Fruit fly (Drosophila melanogaster): Measurements from ENCODE around the gene Dd.
A peak's percentile ranks its signal among the peaks of the same experiment; 100 is the strongest.

The Dd gene

DNA sequence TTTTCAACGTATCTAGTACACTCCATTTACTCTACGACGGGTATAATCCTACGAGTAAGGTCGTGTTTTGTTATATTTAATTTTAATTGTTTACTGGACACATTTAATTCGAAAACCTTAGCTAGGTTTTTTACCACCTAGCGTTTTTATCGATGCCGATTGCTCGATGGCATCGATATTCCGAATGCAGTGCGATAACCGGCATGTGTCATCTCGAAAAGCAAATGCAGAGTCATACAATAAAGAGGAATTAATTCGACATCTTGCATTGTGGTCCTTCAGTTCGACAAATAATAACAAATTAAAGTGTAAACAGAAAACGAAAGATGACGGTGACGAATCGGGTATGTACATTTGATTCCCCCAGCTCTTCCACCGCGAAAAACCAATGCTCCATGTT, 8.0 kb downstream of the Dd start, which contains the start of gene Rpt6 (continued):
- TF ChIP-seq Bdp1 (GFP tag; optimal IDR thresholded peaks at IDR 0.05), result no peak
- TF ChIP-seq CG2202 (tag; optimal IDR thresholded peaks at IDR 0.05), result no peak
- peak; percentile 14 for TF ChIP-seq CHES-1-like (GFP tag; optimal IDR thresholded peaks at IDR 0.05)
- no peak for TF ChIP-seq Dip3 (GFP tag; optimal IDR thresholded peaks at IDR 0.05)
- no peak for TF ChIP-seq twi (tag; optimal IDR thresholded peaks at IDR 0.05)
- no peak for TF ChIP-seq CG12744 (GFP tag; optimal IDR thresholded peaks at IDR 0.05)
- no peak for TF ChIP-seq gce (GFP tag; IDR thresholded peaks at IDR 0.05)
- TF ChIP-seq pho (GFP tag; optimal IDR thresholded peaks at IDR 0.05), result peak; percentile 10
- TF ChIP-seq CG4707 (GFP tag; optimal IDR thresholded peaks at IDR 0.05), result no peak
- TF ChIP-seq CG7556 (GFP tag; optimal IDR thresholded peaks at IDR 0.05), result no peak
- 0 out of 2 replicates have a peak, but pooled peaks have one; percentile 4 for TF ChIP-seq slbo (GFP tag; IDR thresholded peaks at IDR 0.05)
- TF ChIP-seq CG14441 (GFP tag; IDR thresholded peaks at IDR 0.05), result no peak
- TF ChIP-seq CG10267 (tag; optimal IDR thresholded peaks at IDR 0.05), result peak; percentile 27
- TF ChIP-seq CG1529 (GFP tag; optimal IDR thresholded peaks at IDR 0.05), result no peak
- TF ChIP-seq CG2889 (GFP tag; IDR thresholded peaks at IDR 0.05), result no peak
- peak; percentile 26 for TF ChIP-seq CG2712 (tag; optimal IDR thresholded peaks at IDR 0.05)
- TF ChIP-seq ab (GFP tag; optimal IDR thresholded peaks at IDR 0.05), result no peak
- TF ChIP-seq NC2β (GFP tag; optimal IDR thresholded peaks at IDR 0.05), result no peak
- no peak for TF ChIP-seq Hsf (GFP tag; optimal IDR thresholded peaks at IDR 0.05)
- TF ChIP-seq Ets97D (GFP tag; optimal IDR thresholded peaks at IDR 0.05), result peak; percentile 39
- TF ChIP-seq CG14710 (tag; optimal IDR thresholded peaks at IDR 0.05), result peak; percentile 45
- peak; percentile 63 for TF ChIP-seq CG2116 (GFP tag; optimal IDR thresholded peaks at IDR 0.05)
- TF ChIP-seq CG10366 (GFP tag; IDR thresholded peaks at IDR 0.05), result no peak
- TF ChIP-seq D19A (tag; optimal IDR thresholded peaks at IDR 0.05), result peak; percentile 1
- TF ChIP-seq CG12104 (GFP tag; optimal IDR thresholded peaks at IDR 0.05), result no peak
- TF ChIP-seq ERR (GFP tag; optimal IDR thresholded peaks at IDR 0.05), result no peak
- TF ChIP-seq Med (GFP tag), result peak; percentile 84
- TF ChIP-seq CG1233 (GFP tag; optimal IDR thresholded peaks at IDR 0.05), result no peak
- no peak for TF ChIP-seq tio (GFP tag; optimal IDR thresholded peaks at IDR 0.05)
- TF ChIP-seq CG33213 (GFP tag; optimal IDR thresholded peaks at IDR 0.05), result peak; percentile 20
- TF ChIP-seq inv (GFP tag; IDR thresholded peaks at IDR 0.05; ENCODE audit: partially characterized antibody), result peak; percentile 67
- no peak for TF ChIP-seq org-1 (GFP tag; optimal IDR thresholded peaks at IDR 0.05)
- no peak for TF ChIP-seq CG1024 (GFP tag; IDR thresholded peaks at IDR 0.05)
- peak; percentile 47 for TF ChIP-seq phol (tag; optimal IDR thresholded peaks at IDR 0.05)
- TF ChIP-seq prd (optimal IDR thresholded peaks at IDR 0.05), result no peak
- TF ChIP-seq prd (GFP tag; IDR thresholded peaks at IDR 0.05), result no peak
- TF ChIP-seq CG14050 (GFP tag; IDR thresholded peaks at IDR 0.05), result no peak
- TF ChIP-seq CG6791 (GFP tag; IDR thresholded peaks at IDR 0.05; ENCODE audit: partially characterized antibody), result peak; percentile 86
- TF ChIP-seq NC2α (GFP tag; optimal IDR thresholded peaks at IDR 0.05), result no peak
- no peak for TF ChIP-seq CG6813 (GFP tag; optimal IDR thresholded peaks at IDR 0.05)
- no peak for TF ChIP-seq chif (GFP tag; optimal IDR thresholded peaks at IDR 0.05)
- TF ChIP-seq Hr39 (optimal IDR thresholded peaks at IDR 0.05), result no peak
- TF ChIP-seq CG8359 (GFP tag; optimal IDR thresholded peaks at IDR 0.05; ENCODE audit: borderline replicate concordance), result no peak
- no peak for TF ChIP-seq fd102C (GFP tag; optimal IDR thresholded peaks at IDR 0.05)
- no peak for TF ChIP-seq CG10979 (tag; optimal IDR thresholded peaks at IDR 0.05)
- no peak for TF ChIP-seq CG8765 (GFP tag; IDR thresholded peaks at IDR 0.05)
- peak; percentile 12 for TF ChIP-seq kay (GFP tag; optimal IDR thresholded peaks at IDR 0.05)
- peak; percentile 80 for TF ChIP-seq pzg (GFP tag; optimal IDR thresholded peaks at IDR 0.05)
- TF ChIP-seq ssp (GFP tag; IDR thresholded peaks at IDR 0.05), result no peak
- TF ChIP-seq peb (GFP tag; IDR thresholded peaks at IDR 0.05), result no peak
- TF ChIP-seq CG5953 (GFP tag; IDR thresholded peaks at IDR 0.05), result no peak
- peak; percentile 74 for TF ChIP-seq stwl (tag; optimal IDR thresholded peaks at IDR 0.05)
- TF ChIP-seq ttk (GFP tag; IDR thresholded peaks at IDR 0.05), result no peak

All from whole organism, embryonic.